Fruit fly (Drosophila melanogaster) whole organism: ENCODE measurements around the gene CG18577.

Experiments
- EcR ChIP-seq, 2 experiments: fragments of >200 bp; optimal IDR thresholded peaks; 2 replicates each; lab custom pipeline; 2017; ENCODE audit warnings: missing biosample characterization in 2 of 2, missing genetic modification characterization in 2 of 2, missing genetic modification reagents in 2 of 2
- pan ChIP-seq: fragments of >200 bp; optimal IDR thresholded peaks from 2 replicates; lab custom pipeline; 2017
- psq ChIP-seq: fragments of >200 bp; optimal IDR thresholded peaks from 2 replicates; lab custom pipeline; 2017
- usp ChIP-seq: fragments of >200 bp; optimal IDR thresholded peaks from 2 replicates; lab custom pipeline; 2017; ENCODE audit warnings: missing biosample characterization, missing genetic modification characterization, mixed read lengths

DNA sequence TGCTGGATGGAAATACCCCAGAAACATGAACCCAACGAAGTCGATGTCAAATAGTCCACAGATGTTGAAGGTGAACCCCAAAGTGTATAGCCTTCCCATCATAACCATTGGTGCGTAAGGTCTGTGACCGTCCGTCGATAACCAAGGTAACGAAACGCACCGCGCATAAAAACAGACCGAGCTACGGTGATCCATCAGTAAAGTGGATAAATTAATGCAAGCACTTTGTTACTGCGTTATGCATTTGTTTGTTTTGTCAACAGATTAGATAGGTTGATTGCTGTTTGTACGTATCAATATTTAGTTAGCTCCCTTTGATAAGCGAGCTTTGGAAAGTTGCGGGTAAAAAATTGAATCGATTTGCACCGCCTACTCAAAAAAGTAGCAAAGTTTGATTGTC lies 17.6 kb upstream of the CG18577 start:
- TF ChIP-seq usp (GFP tag; lab: Kevin White, UChicago) = no peak
- no peak for TF ChIP-seq psq (lab: Kevin White, UChicago)
- TF ChIP-seq pan (lab: Kevin White, UChicago) = no peak
- TF ChIP-seq EcR (GFP tag; optimal IDR thresholded peaks at IDR 0.05; lab: Kevin White, UChicago) = no peak
